Worm (Caenorhabditis elegans) whole organism, dauer: ENCODE data around the gene bath-31.

ENCODE experiments used
- unc-62 ChIP-seq: sonication (generic microtip); optimal IDR thresholded peaks from 2 replicates; lab custom pipeline; 2017; ENCODE audit warnings: missing biosample characterization, missing genetic modification reagents, missing genetic modification characterization

bath-31 gene

ce11 chrII:3731723-3732122 is at the start of gene bath-31, which contains the start of gene sdz-12:
Gene bath-31 (plus strand): TSS chrII:3731973.
Gene sdz-12 (minus strand): TSS chrII:3731823.
- no peak for TF ChIP-seq unc-62 (GFP tag; lab: Kevin White, UChicago)

- TF ChIP-seq unc-62 (GFP tag; lab: Kevin White, UChicago), result no peak
Observed at ce11 chrII:3682770-3683234, 49.0 kb upstream of the bath-31 start, which contains the start of gene F19B10.1. Gene F19B10.1 (plus strand): TSS chrII:3683184.

ce11 chrII:3684487-3685067 is 47.2 kb upstream of the bath-31 start:
- no peak for TF ChIP-seq unc-62 (GFP tag; lab: Kevin White, UChicago)

ce11 chrII:3688333-3688732 is 43.4 kb upstream of the bath-31 start, which contains the start of gene ifas-1:
Gene ifas-1 (minus strand): TSS chrII:3688719.
- TF ChIP-seq unc-62 (GFP tag; lab: Kevin White, UChicago), result no peak

ce11 chrII:3690646-3691045 is 41.1 kb upstream of the bath-31 start, which contains the start of gene srx-101:
Gene srx-101 (minus strand): TSS chrII:3690746.
- no peak for TF ChIP-seq unc-62 (GFP tag; lab: Kevin White, UChicago)

ce11 chrII:3694664-3695063 is 37.1 kb upstream of the bath-31 start, which contains the start of gene srx-102:
Gene srx-102 (minus strand): TSS chrII:3694764.
- no peak for TF ChIP-seq unc-62 (GFP tag; lab: Kevin White, UChicago)

- no peak for TF ChIP-seq unc-62 (GFP tag; lab: Kevin White, UChicago)
Observed at ce11 chrII:3699591-3699990, 32.2 kb upstream of the bath-31 start, which contains the start of gene srx-104. Gene srx-104 (minus strand): TSS chrII:3699691.

ce11 chrII:3701305-3701704 is 30.5 kb upstream of the bath-31 start, which contains the start of gene srx-105:
Gene srx-105 (minus strand): TSS chrII:3701405.
- TF ChIP-seq unc-62 (GFP tag; lab: Kevin White, UChicago), result no peak

- TF ChIP-seq unc-62 (GFP tag; lab: Kevin White, UChicago), result no peak
Observed at ce11 chrII:3705320-3705719, 26.5 kb upstream of the bath-31 start, which contains the start of gene srx-108. Gene srx-108 (plus strand): TSS chrII:3705620.

ce11 chrII:3709255-3709654 is 22.5 kb upstream of the bath-31 start, which contains the start of gene srx-110:
Gene srx-110 (plus strand): TSS chrII:3709555.
- no peak for TF ChIP-seq unc-62 (GFP tag; lab: Kevin White, UChicago)

ce11 chrII:3711047-3711446 is 20.7 kb upstream of the bath-31 start, which contains the start of gene fbxc-53:
Gene fbxc-53 (plus strand): TSS chrII:3711291.
- no peak for TF ChIP-seq unc-62 (GFP tag; lab: Kevin White, UChicago)

- TF ChIP-seq unc-62 (GFP tag; lab: Kevin White, UChicago), result no peak
Observed at ce11 chrII:3714595-3714994, 17.2 kb upstream of the bath-31 start, which contains the start of gene srh-100. Gene srh-100 (minus strand): TSS chrII:3714695.

- no peak for TF ChIP-seq unc-62 (GFP tag; lab: Kevin White, UChicago)
Observed at ce11 chrII:3716455-3716854, 15.3 kb upstream of the bath-31 start, which contains the start of gene srh-99. Gene srh-99 (minus strand): TSS chrII:3716555.

- no peak for TF ChIP-seq unc-62 (GFP tag; lab: Kevin White, UChicago)
Observed at ce11 chrII:3716961-3717360, 14.8 kb upstream of the bath-31 start, which contains the start of gene fbxc-52. Gene fbxc-52 (plus strand): TSS chrII:3717261.

- no peak for TF ChIP-seq unc-62 (GFP tag; lab: Kevin White, UChicago)
Observed at ce11 chrII:3721016-3721415, 10.8 kb upstream of the bath-31 start, which contains the start of gene C46E10.3. Gene C46E10.3 (plus strand): TSS chrII:3721316.

ce11 chrII:3724175-3724715 is 7.5 kb upstream of the bath-31 start, which contains the start of gene C46E10.1:
Gene C46E10.1 (plus strand): TSS chrII:3724225.
- no peak for TF ChIP-seq unc-62 (GFP tag; lab: Kevin White, UChicago)
